Fruit fly (Drosophila melanogaster): Measurements from ENCODE around the gene CG12170.

The CG12170 gene

dm6 chr3R:5620387-5620956 is 16.6 kb upstream of the CG12170 start (continued):
- TF ChIP-seq seq (GFP tag; IDR thresholded peaks at IDR 0.05) (no peak), sc (optimal IDR thresholded peaks at IDR 0.05) (no peak), sc (GFP tag; optimal IDR thresholded peaks at IDR 0.05) (peak; percentile 39), CG2202 (tag; optimal IDR thresholded peaks at IDR 0.05) (peak; percentile 27), phol (tag; optimal IDR thresholded peaks at IDR 0.05) (peak; percentile 71), Oaz (GFP tag; IDR thresholded peaks at IDR 0.05) (no peak), Fer3 (tag; optimal IDR thresholded peaks at IDR 0.05) (peak; percentile 58), Trl (optimal IDR thresholded peaks at IDR 0.05) (no peak), Trl (GFP tag; optimal IDR thresholded peaks at IDR 0.05) (peak; percentile 44), HmgD (GFP tag; optimal IDR thresholded peaks at IDR 0.05) (no peak), yki (optimal IDR thresholded peaks at IDR 0.05) (no peak), CG10654 (GFP tag; optimal IDR thresholded peaks at IDR 0.05) (peak; percentile 40), chn (GFP tag; optimal IDR thresholded peaks at IDR 0.05) (peak; percentile 43), nmo (GFP tag; optimal IDR thresholded peaks at IDR 0.05) (peak; percentile 76), CG10366 (GFP tag; IDR thresholded peaks at IDR 0.05) (no peak; the same call in 1 of the 2 replicates), Hey (tag; optimal IDR thresholded peaks at IDR 0.05) (no peak), Ada2b (GFP tag; IDR thresholded peaks at IDR 0.05) (0 out of 2 replicates have a peak, but pooled peaks have one; percentile 46), CG8944 (GFP tag; optimal IDR thresholded peaks at IDR 0.05) (peak; percentile 52), hth (optimal IDR thresholded peaks at IDR 0.05) (no peak), CG11560 (tag; IDR thresholded peaks at IDR 0.05) (no peak), CG11723 (GFP tag; optimal IDR thresholded peaks at IDR 0.05) (peak; percentile 48), CG6254 (GFP tag; optimal IDR thresholded peaks at IDR 0.05) (peak; percentile 55), eyg (GFP tag; optimal IDR thresholded peaks at IDR 0.05) (no peak), pan (optimal IDR thresholded peaks at IDR 0.05) (no peak), pan (GFP tag; optimal IDR thresholded peaks at IDR 0.05 in 1 of 2, IDR thresholded peaks at IDR 0.05 in 1 of 2) (peak in 1 of 2 experiments; percentile 68), H2.0 (GFP tag; IDR thresholded peaks at IDR 0.05) (peak; percentile 68), Hr3 (GFP tag; optimal IDR thresholded peaks at IDR 0.05) (peak; percentile 68), Hr78 (GFP tag; optimal IDR thresholded peaks at IDR 0.05) (peak in 1 of 2 experiments; percentile 92), CG16779 (GFP tag; IDR thresholded peaks at IDR 0.05) (no peak), CG12071 (GFP tag; optimal IDR thresholded peaks at IDR 0.05) (no peak), bab2 (GFP tag; optimal IDR thresholded peaks at IDR 0.05) (peak; percentile 69), en (GFP tag; optimal IDR thresholded peaks at IDR 0.05) (peak; percentile 49), trh (GFP tag; optimal IDR thresholded peaks at IDR 0.05) (no peak), CG10274 (GFP tag; optimal IDR thresholded peaks at IDR 0.05) (peak; percentile 30), Mad (GFP tag; optimal IDR thresholded peaks at IDR 0.05) (peak; percentile 41), NfI (GFP tag; optimal IDR thresholded peaks at IDR 0.05) (peak; percentile 56), CG17186 (GFP tag; optimal IDR thresholded peaks at IDR 0.05) (no peak), B-H2 (GFP tag; optimal IDR thresholded peaks at IDR 0.05) (no peak), Atf6 (GFP tag; IDR thresholded peaks at IDR 0.05) (peak; percentile 57; the same call in 1 of the 2 replicates), Dfd (GFP tag; optimal IDR thresholded peaks at IDR 0.05) (no peak), CG3838 (GFP tag; optimal IDR thresholded peaks at IDR 0.05) (no peak), zf30C (GFP tag; optimal IDR thresholded peaks at IDR 0.05) (peak; percentile 34), otp (GFP tag; IDR thresholded peaks at IDR 0.05) (peak; percentile 79; the same call in 2 of the 3 replicates), bsh (GFP tag; optimal IDR thresholded peaks at IDR 0.05) (peak in 1 of 2 experiments; percentile 65), Sry-β (GFP tag; optimal IDR thresholded peaks at IDR 0.05) (no peak), CG12942 (GFP tag; optimal IDR thresholded peaks at IDR 0.05) (peak; percentile 6), NFAT (GFP tag; IDR thresholded peaks at IDR 0.05) (peak; percentile 52; the same call in 1 of the 2 replicates), croc (GFP tag; conservative IDR thresholded peaks at IDR 0.05) (0 out of 3 replicates have a peak, but pooled peaks have one; percentile 38), fd96Cb (tag; optimal IDR thresholded peaks at IDR 0.05) (peak; percentile 70), crc (GFP tag; optimal IDR thresholded peaks at IDR 0.05) (peak; percentile 52), aop (GFP tag; IDR thresholded peaks at IDR 0.05) (no peak), fd3F (GFP tag; optimal IDR thresholded peaks at IDR 0.05) (peak; percentile 14)
